Fruit fly (Drosophila melanogaster) whole organism, embryonic: Measurements from ENCODE around the gene CG14017.

ENCODE experiments used
- Awh ChIP-seq: fragments of 200-800 bp; sonication (Bioruptor generic); IDR thresholded peaks from 2 replicates; pipeline ENCODE4, ENCODE4 v1.3.6; 2022; ENCODE audit warnings: missing biosample characterization, missing genetic modification characterization
- CG10147 ChIP-seq: fragments of 200-800 bp; sonication (Bioruptor generic); optimal IDR thresholded peaks from 2 replicates; lab custom pipeline; 2019; ENCODE audit warnings: missing biosample characterization, mild to moderate bottlenecking, missing genetic modification characterization, moderate library complexity
- CG1024 ChIP-seq: fragments of 200-800 bp; sonication (Bioruptor generic); IDR thresholded peaks from 2 replicates; pipeline ENCODE4 v1.3.6; 2022; ENCODE audit warnings: missing biosample characterization, missing genetic modification characterization
- CG10431 ChIP-seq: fragments of 200-800 bp; sonication (Bioruptor generic); optimal IDR thresholded peaks from 3 replicates; lab custom pipeline; 2018; ENCODE audit warnings: missing biosample characterization, mild to moderate bottlenecking, missing genetic modification characterization
- CG11247 ChIP-seq: fragments of 200-800 bp; sonication (Bioruptor generic); IDR thresholded peaks from 2 replicates; pipeline ENCODE4 v1.3.6; 2022; ENCODE audit warnings: missing biosample characterization, missing genetic modification characterization
- CG12659 ChIP-seq: fragments of 200-800 bp; sonication (Bioruptor generic); optimal IDR thresholded peaks from 3 replicates; lab custom pipeline; 2017; ENCODE audit warnings: mild to moderate bottlenecking, missing biosample characterization, missing genetic modification reagents, missing genetic modification characterization
- CG12744 ChIP-seq: fragments of 200-800 bp; sonication (Bioruptor generic); optimal IDR thresholded peaks from 2 replicates; lab custom pipeline; 2016; ENCODE audit warnings: missing biosample characterization, missing genetic modification characterization
- CG13287 ChIP-seq: fragments of 200-800 bp; sonication (Bioruptor generic); IDR thresholded peaks from 2 replicates; pipeline ENCODE4 v1.3.6; 2022; ENCODE audit warnings: missing biosample characterization, missing genetic modification characterization; ENCODE audit not compliant: partially characterized antibody
- CG15269 ChIP-seq: fragments of 200-800 bp; sonication (Bioruptor generic); optimal IDR thresholded peaks from 2 replicates; lab custom pipeline; 2018; ENCODE audit warnings: missing biosample characterization, mild to moderate bottlenecking, missing genetic modification characterization, moderate library complexity
- CG16779 ChIP-seq: fragments of 200-800 bp; sonication (Bioruptor generic); IDR thresholded peaks from 2 replicates; pipeline ENCODE4 v1.3.6; 2022; ENCODE audit warnings: missing biosample characterization, missing genetic modification characterization
- CG17186 ChIP-seq: fragments of 200-800 bp; sonication (Bioruptor generic); optimal IDR thresholded peaks from 3 replicates; lab custom pipeline; 2017; ENCODE audit warnings: missing biosample characterization, missing genetic modification reagents, missing genetic modification characterization
- CG2116 ChIP-seq: fragments of 200-800 bp; sonication (Bioruptor generic); optimal IDR thresholded peaks from 3 replicates; lab custom pipeline; 2018; ENCODE audit warnings: missing biosample characterization, mild to moderate bottlenecking, missing genetic modification characterization
- CG31388 ChIP-seq: fragments of 200-800 bp; sonication (Bioruptor generic); optimal IDR thresholded peaks from 2 replicates; lab custom pipeline; 2016; ENCODE audit warnings: missing biosample characterization, missing genetic modification characterization
- CG32772 ChIP-seq: fragments of 200-800 bp; sonication (Bioruptor generic); IDR thresholded peaks from 2 replicates; pipeline ENCODE4 v1.3.6; 2022; ENCODE audit warnings: missing biosample characterization, missing genetic modification characterization
- CG34422 ChIP-seq: fragments of 200-800 bp; sonication (Bioruptor generic); IDR thresholded peaks from 3 replicates; pipeline ENCODE4 v1.3.6; 2022; ENCODE audit warnings: missing biosample characterization, missing genetic modification characterization
- CG6689 ChIP-seq: fragments of 200-800 bp; sonication (Bioruptor generic); IDR thresholded peaks from 2 replicates; pipeline ENCODE4 v1.3.6; 2022; ENCODE audit warnings: missing biosample characterization, missing genetic modification characterization
- CkIIα-i1 ChIP-seq: fragments of 200-800 bp; sonication (Bioruptor generic); IDR thresholded peaks from 2 replicates; pipeline ENCODE4 v1.3.6; 2022; ENCODE audit warnings: missing biosample characterization, missing genetic modification characterization
- D ChIP-seq, 2 experiments: fragments of 200-800 bp in 1 of 2; fragments of >200 bp in 1 of 2; sonication (Bioruptor generic) in 1 of 2; optimal IDR thresholded peaks; 2 replicates in 1 of 2; 3 replicates in 1 of 2; lab custom pipeline; 2017; ENCODE audit warnings: mild to moderate bottlenecking in 1 of 2, missing biosample characterization in 1 of 2, missing genetic modification characterization in 1 of 2, missing genetic modification reagents in 1 of 2
- Dip3 ChIP-seq: fragments of 200-800 bp; sonication (Bioruptor generic); optimal IDR thresholded peaks from 3 replicates; lab custom pipeline; 2016; ENCODE audit warnings: missing biosample characterization, missing genetic modification characterization
- Doc2 ChIP-seq: fragments of 200-800 bp; sonication (Bioruptor generic); IDR thresholded peaks from 2 replicates; pipeline ENCODE4 v1.3.6; 2022; ENCODE audit warnings: missing biosample characterization, missing genetic modification characterization
- E2f1 ChIP-seq: fragments of 200-800 bp; sonication (Bioruptor generic); IDR thresholded peaks from 2 replicates; pipeline ENCODE4 v1.3.6; 2022; ENCODE audit warnings: missing biosample characterization, missing genetic modification characterization
- Ets65A ChIP-seq: fragments of 200-800 bp; sonication (Bioruptor generic); peaks from one replicate; lab custom pipeline; 2016; ENCODE audit warnings: missing biosample characterization, missing genetic modification characterization
- Fer1 ChIP-seq: fragments of 200-800 bp; sonication (Bioruptor generic); optimal IDR thresholded peaks from 2 replicates; lab custom pipeline; 2017; ENCODE audit warnings: missing biosample characterization, mild to moderate bottlenecking, missing genetic modification characterization
- H2.0 ChIP-seq: fragments of 200-800 bp; sonication (Bioruptor generic); IDR thresholded peaks from 2 replicates; pipeline ENCODE4 v1.3.6; 2022; ENCODE audit warnings: missing biosample characterization, missing genetic modification characterization
- HLH54F ChIP-seq: fragments of 200-800 bp; sonication (Bioruptor generic); optimal IDR thresholded peaks from 3 replicates; lab custom pipeline; 2016; ENCODE audit warnings: missing biosample characterization, missing genetic modification characterization
- HLHmδ ChIP-seq: fragments of 200-800 bp; sonication (Bioruptor generic); optimal IDR thresholded peaks from 2 replicates; lab custom pipeline; 2018; ENCODE audit warnings: missing biosample characterization, mild to moderate bottlenecking, missing genetic modification characterization, moderate library complexity
- Hr3 ChIP-seq: fragments of 200-800 bp; sonication (Bioruptor generic); optimal IDR thresholded peaks from 3 replicates; lab custom pipeline; 2016; ENCODE audit warnings: missing biosample characterization, missing genetic modification characterization
- Max ChIP-seq: fragments of 200-800 bp; sonication (Bioruptor generic); optimal IDR thresholded peaks from 2 replicates; lab custom pipeline; 2016; ENCODE audit warnings: missing biosample characterization, mild to moderate bottlenecking, missing genetic modification characterization
- Med ChIP-seq: fragments of 200-800 bp; sonication (Bioruptor generic); peaks from one replicate; lab custom pipeline; 2016; ENCODE audit warnings: missing biosample characterization, missing genetic modification characterization, mild to moderate bottlenecking, inconsistent platforms, moderate library complexity
- Ravus ChIP-seq: fragments of 200-800 bp; sonication (Bioruptor generic); IDR thresholded peaks from 2 replicates; pipeline ENCODE4 v1.3.6; 2022; ENCODE audit warnings: missing biosample characterization, missing genetic modification characterization
- Six4 ChIP-seq: fragments of 200-800 bp; sonication (Bioruptor generic); optimal IDR thresholded peaks from 2 replicates; lab custom pipeline; 2016; ENCODE audit warnings: missing biosample characterization, missing genetic modification characterization
- Stat92E ChIP-seq, 3 experiments: fragments of >200 bp in 2 of 3; fragments of 200-800 bp in 1 of 3; sonication (Bioruptor generic) in 1 of 3; optimal IDR thresholded peaks; 2 replicates each; lab custom pipeline; 2017 to 2019; ENCODE audit warnings: missing biosample characterization in 3 of 3, missing genetic modification characterization in 3 of 3, mild to moderate bottlenecking in 1 of 3, moderate library complexity in 1 of 3
- ac ChIP-seq: fragments of 200-800 bp; sonication (Bioruptor generic); optimal IDR thresholded peaks from 3 replicates; lab custom pipeline; 2017; ENCODE audit warnings: missing biosample characterization, mild to moderate bottlenecking, missing genetic modification characterization
- al ChIP-seq: fragments of 200-800 bp; sonication (Bioruptor generic); IDR thresholded peaks from 2 replicates; pipeline ENCODE4 v1.3.6; 2022; ENCODE audit warnings: missing biosample characterization, missing genetic modification characterization
- az2 ChIP-seq: fragments of 200-800 bp; sonication (Bioruptor generic); optimal IDR thresholded peaks from 3 replicates; lab custom pipeline; 2016; ENCODE audit warnings: missing biosample characterization, missing genetic modification characterization
- bbx ChIP-seq: fragments of 200-800 bp; sonication (Bioruptor generic); IDR thresholded peaks from 2 replicates; pipeline ENCODE4 v1.3.6; 2022; ENCODE audit warnings: missing biosample characterization, missing genetic modification characterization; ENCODE audit not compliant: partially characterized antibody
- crc ChIP-seq: fragments of 200-800 bp; sonication (Bioruptor generic); optimal IDR thresholded peaks from 2 replicates; lab custom pipeline; 2016; ENCODE audit warnings: missing biosample characterization, missing genetic modification characterization
- da ChIP-seq: fragments of 200-800 bp; sonication (Bioruptor generic); optimal IDR thresholded peaks from 2 replicates; lab custom pipeline; 2016; ENCODE audit warnings: missing biosample characterization, missing genetic modification characterization
- dpn ChIP-seq, 2 experiments: fragments of 200-800 bp; sonication (Bioruptor generic); optimal IDR thresholded peaks; 3 replicates each; lab custom pipeline; 2016; ENCODE audit warnings: missing biosample characterization in 2 of 2, missing genetic modification characterization in 2 of 2
- gt ChIP-seq: fragments of 200-800 bp; sonication (Bioruptor generic); IDR thresholded peaks from 2 replicates; pipeline ENCODE4 v1.3.6; 2022; ENCODE audit warnings: missing biosample characterization, missing genetic modification characterization
- h ChIP-seq: fragments of >200 bp; optimal IDR thresholded peaks from 2 replicates; lab custom pipeline; 2017
- ham ChIP-seq: fragments of 200-800 bp; sonication (Bioruptor generic); IDR thresholded peaks from 2 replicates; pipeline ENCODE4 v1.3.6; 2022; ENCODE audit warnings: missing biosample characterization, missing genetic modification characterization
- hb ChIP-seq: fragments of 200-800 bp; sonication (Bioruptor generic); IDR thresholded peaks from 3 replicates; pipeline ENCODE4 v1.3.6; 2022; ENCODE audit warnings: missing biosample characterization, missing genetic modification characterization; ENCODE audit not compliant: partially characterized antibody
- hkb ChIP-seq, 2 experiments: fragments of 200-800 bp in 1 of 2; fragments of >200 bp in 1 of 2; sonication (Bioruptor generic) in 1 of 2; IDR thresholded peaks in 1 of 2; optimal IDR thresholded peaks in 1 of 2; 2 replicates each; pipeline versions ENCODE4 v1.3.6 to Lab custom; 2017 to 2022; ENCODE audit warnings: missing biosample characterization in 1 of 2, missing genetic modification characterization in 1 of 2
- lmd ChIP-seq: fragments of 200-800 bp; sonication (Bioruptor generic); IDR thresholded peaks from 2 replicates; pipeline ENCODE4 v1.3.6; 2022; ENCODE audit warnings: missing biosample characterization, missing genetic modification characterization
- mirr ChIP-seq: fragments of 200-800 bp; sonication (Bioruptor generic); optimal IDR thresholded peaks from 3 replicates; lab custom pipeline; 2018; ENCODE audit warnings: missing biosample characterization, mild to moderate bottlenecking, missing genetic modification characterization
- sim ChIP-seq: fragments of 200-800 bp; sonication (Bioruptor generic); IDR thresholded peaks from 2 replicates; pipeline ENCODE4 v1.3.6; 2022; ENCODE audit warnings: missing biosample characterization, missing genetic modification characterization
- slbo ChIP-seq: fragments of 200-800 bp; sonication (Bioruptor generic); IDR thresholded peaks from 2 replicates; pipeline ENCODE4 v1.3.6; 2022; ENCODE audit warnings: missing biosample characterization, missing genetic modification characterization
- unc-4 ChIP-seq: fragments of 200-800 bp; sonication (Bioruptor generic); IDR thresholded peaks from 2 replicates; pipeline ENCODE4 v1.3.6; 2022; ENCODE audit warnings: missing biosample characterization, missing genetic modification characterization; ENCODE audit not compliant: partially characterized antibody
- z ChIP-seq: fragments of 200-800 bp; sonication (Bioruptor generic); IDR thresholded peaks from 3 replicates; pipeline ENCODE4 v1.3.6; 2022; ENCODE audit warnings: missing biosample characterization, missing genetic modification characterization

Gene CG14017

dm6 chr2L:5523848-5524473, 29.7 kb upstream of the CG14017 start, which contains the start of the genes Vps52 and Elp4 (continued):
- TF ChIP-seq Ets65A (peak; percentile 85), E2f1 (GFP tag; lab: Robert Waterston, UW) (peak; percentile 66), HLH54F (GFP tag; lab: Kevin White, UChicago) (peak; percentile 47), hkb (optimal IDR thresholded peaks at IDR 0.05; lab: Kevin White, UChicago) (no peak), hkb (GFP tag; IDR thresholded peaks at IDR 0.05; lab: Robert Waterston, UW) (peak; percentile 65), sim (GFP tag; lab: Robert Waterston, UW) (no peak), CG17186 (GFP tag; lab: Kevin White, UChicago) (peak; percentile 27), CG11247 (GFP tag; lab: Robert Waterston, UW) (peak; percentile 65), Ravus (GFP tag; lab: Robert Waterston, UW) (no peak; the same call in 1 of the 2 replicates), HLHmδ (GFP tag; lab: Kevin White, UChicago) (no peak), Med (GFP tag; lab: Kevin White, UChicago) (peak; percentile 86), H2.0 (GFP tag; lab: Robert Waterston, UW) (peak; percentile 53), gt (no peak), hb (peak; percentile 83), h (no peak), Dip3 (GFP tag; lab: Kevin White, UChicago) (peak; percentile 47), CG10431 (GFP tag; lab: Kevin White, UChicago) (peak; percentile 35), slbo (GFP tag; lab: Robert Waterston, UW) (peak; percentile 74), CG15269 (peak; percentile 80), Six4 (peak; percentile 77), D (optimal IDR thresholded peaks at IDR 0.05; lab: Kevin White, UChicago) (no peak), D (GFP tag; optimal IDR thresholded peaks at IDR 0.05; lab: Kevin White, UChicago) (peak; percentile 53), CG6689 (GFP tag; lab: Robert Waterston, UW) (peak; percentile 81), mirr (GFP tag; lab: Kevin White, UChicago) (no peak), az2 (GFP tag; lab: Kevin White, UChicago) (peak; percentile 77), CG12659 (peak; percentile 89), z (GFP tag; lab: Robert Waterston, UW) (no peak), CG31388 (GFP tag; lab: Kevin White, UChicago) (peak; percentile 37), CG1024 (GFP tag; lab: Robert Waterston, UW) (peak; percentile 41; the same call in 1 of the 2 replicates), CG32772 (GFP tag; lab: Robert Waterston, UW) (peak; percentile 66), da (GFP tag; lab: Kevin White, UChicago) (no peak), Hr3 (GFP tag; lab: Kevin White, UChicago) (peak; percentile 85), crc (peak; percentile 35), al (GFP tag; lab: Robert Waterston, UW) (peak; percentile 53), CG34422 (GFP tag; lab: Robert Waterston, UW) (peak; percentile 65; the same call in 1 of the 3 replicates), bbx (GFP tag; lab: Robert Waterston, UW) (peak; percentile 65), CG13287 (GFP tag; lab: Robert Waterston, UW) (peak; percentile 72), Fer1 (GFP tag; lab: Kevin White, UChicago) (peak; percentile 74), CkIIα-i1 (GFP tag; lab: Robert Waterston, UW) (no peak), Doc2 (GFP tag; lab: Robert Waterston, UW) (no peak), unc-4 (GFP tag; lab: Robert Waterston, UW) (peak; percentile 63), dpn (GFP tag; optimal IDR thresholded peaks at IDR 0.05; lab: Kevin White, UChicago) (peak; percentile 65 to 74), ac (no peak), CG12744 (GFP tag; lab: Kevin White, UChicago) (peak; percentile 42), CG2116 (GFP tag; lab: Kevin White, UChicago) (peak; percentile 86), ham (GFP tag; lab: Robert Waterston, UW) (no peak), lmd (GFP tag; lab: Robert Waterston, UW) (peak; percentile 70), Awh (GFP tag; lab: Robert Waterston, UW) (no peak), CG10147 (GFP tag; lab: Kevin White, UChicago) (peak; percentile 83), Max (GFP tag; lab: Kevin White, UChicago) (peak; percentile 48), CG16779 (GFP tag; lab: Robert Waterston, UW) (no peak), Stat92E (GFP tag; optimal IDR thresholded peaks at IDR 0.05; lab: Kevin White, UChicago) (no peak)
